Fruit fly (Drosophila melanogaster) whole organism, larva: ENCODE results near the gene CG14085.

Experiments
- noc ChIP-seq: fragments of 200-800 bp; sonication (Bioruptor generic); optimal IDR thresholded peaks from 3 replicates; lab custom pipeline; 2019; ENCODE audit warnings: missing biosample characterization, mild to moderate bottlenecking, missing genetic modification characterization, moderate library complexity

Gene CG14085

dm6 chr3L:19291465-19292413 is 22.6 kb downstream of the CG14085 start:
- TF ChIP-seq noc (tag; lab: Kevin White, UChicago): no peak

- TF ChIP-seq noc (tag; lab: Kevin White, UChicago): peak; percentile 82
Measured at dm6 chr3L:19292440-19293175, 23.5 kb downstream of the CG14085 start, which contains the start of gene Gbs-76A. Gene Gbs-76A (minus strand): TSS chr3L:19292766.

dm6 chr3L:19293178-19293741 is 24.1 kb downstream of the CG14085 start:
- TF ChIP-seq noc (tag; lab: Kevin White, UChicago): no peak

dm6 chr3L:19294235-19294612 is 25.1 kb downstream of the CG14085 start, which contains the start of gene fal:
Gene fal (plus strand): TSS chr3L:19294564.
- no peak for TF ChIP-seq noc (tag; lab: Kevin White, UChicago)

dm6 chr3L:19294613-19295299 is 25.6 kb downstream of the CG14085 start:
- peak; percentile 23 for TF ChIP-seq noc (tag; lab: Kevin White, UChicago)

- TF ChIP-seq noc (tag; lab: Kevin White, UChicago): no peak
Measured at dm6 chr3L:19314877-19315276, 45.7 kb downstream of the CG14085 start.

- no peak for TF ChIP-seq noc (tag; lab: Kevin White, UChicago)
Measured at dm6 chr3L:19316638-19317037, 47.5 kb downstream of the CG14085 start.
